Fruit fly (Drosophila melanogaster) whole organism, wandering third instar larva: ENCODE results near the gene UQCR-6.4L.

Experiments used
- Abd-B ChIP-seq: fragments of >200 bp; optimal IDR thresholded peaks from 2 replicates; lab custom pipeline; 2017; ENCODE audit warnings: missing biosample characterization, missing genetic modification characterization
- CG32264 ChIP-seq: fragments of 200-800 bp; sonication (Bioruptor generic); optimal IDR thresholded peaks from 2 replicates; lab custom pipeline; 2016; ENCODE audit warnings: missing biosample characterization, missing genetic modification characterization
- CG9705 ChIP-seq: fragments of 200-800 bp; sonication (Bioruptor generic); optimal IDR thresholded peaks from 2 replicates; lab custom pipeline; 2018; ENCODE audit warnings: missing biosample characterization, mild to moderate bottlenecking, missing genetic modification characterization
- CrebA ChIP-seq: fragments of 200-800 bp; sonication (Bioruptor generic); optimal IDR thresholded peaks from 2 replicates; lab custom pipeline; 2016; ENCODE audit warnings: missing biosample characterization, mild to moderate bottlenecking, missing genetic modification characterization, borderline replicate concordance
- Dfd ChIP-seq: fragments of >200 bp; optimal IDR thresholded peaks from 2 replicates; lab custom pipeline; 2017; ENCODE audit warnings: missing biosample characterization, missing genetic modification characterization
- Dif ChIP-seq: fragments of 200-275, 200-300 bp; sonication (Bioruptor generic); optimal IDR thresholded peaks from 2 replicates; lab custom pipeline; 2018; ENCODE audit warnings: missing biosample characterization, missing genetic modification characterization; ENCODE audit not compliant: partially characterized antibody
- GATAd ChIP-seq: sonication (Bioruptor generic); optimal IDR thresholded peaks from 2 replicates; lab custom pipeline; 2016; ENCODE audit warnings: missing biosample characterization, missing genetic modification characterization
- HLH106 ChIP-seq: fragments of 200-800 bp; optimal IDR thresholded peaks from 3 replicates; lab custom pipeline; 2019; ENCODE audit warnings: missing biosample characterization, mild to moderate bottlenecking, missing genetic modification characterization, moderate library complexity
- Hnf4 ChIP-seq: fragments of 200-800 bp; sonication (Bioruptor generic); optimal IDR thresholded peaks from 2 replicates; lab custom pipeline; 2016; ENCODE audit warnings: missing biosample characterization, mild to moderate bottlenecking, missing genetic modification characterization
- Hr78 ChIP-seq: fragments of >200 bp; optimal IDR thresholded peaks from 2 replicates; lab custom pipeline; 2017; ENCODE audit warnings: missing biosample characterization, missing genetic modification characterization
- Hr83 ChIP-seq: fragments of 200-300 bp; sonication (Bioruptor generic); optimal IDR thresholded peaks from 2 replicates; lab custom pipeline; 2016; ENCODE audit warnings: missing biosample characterization, mild to moderate bottlenecking, missing genetic modification characterization, moderate library complexity; ENCODE audit not compliant: poor library complexity, severe bottlenecking
- Jra ChIP-seq: sonication (Bioruptor generic); optimal IDR thresholded peaks from 2 replicates; lab custom pipeline; 2016; ENCODE audit warnings: missing biosample characterization, missing genetic modification characterization
- Mio ChIP-seq: sonication (Bioruptor generic); optimal IDR thresholded peaks from 2 replicates; lab custom pipeline; 2016; ENCODE audit warnings: missing biosample characterization, missing genetic modification characterization
- Myc ChIP-seq: fragments of >200 bp; optimal IDR thresholded peaks from 2 replicates; lab custom pipeline; 2017
- N ChIP-seq: fragments of >200 bp; optimal IDR thresholded peaks from 2 replicates; lab custom pipeline; 2018; ENCODE audit warnings: missing biosample characterization, missing external identifiers, missing genetic modification characterization
- OdsH ChIP-seq: fragments of 200-800 bp; sonication (Bioruptor generic); optimal IDR thresholded peaks from 2 replicates; lab custom pipeline; 2016; ENCODE audit warnings: missing biosample characterization, mild to moderate bottlenecking, missing genetic modification characterization
- Rel ChIP-seq, 2 experiments: fragments of 200-800 bp; sonication (Bioruptor generic) in 1 of 2; optimal IDR thresholded peaks; 2 replicates in 1 of 2; 3 replicates in 1 of 2; lab custom pipeline; 2016 to 2019; ENCODE audit warnings: mild to moderate bottlenecking in 2 of 2, missing biosample characterization in 2 of 2, missing genetic modification characterization in 2 of 2, moderate library complexity in 1 of 2
- Sp1 ChIP-seq: fragments of 200-800 bp; sonication (Bioruptor generic); optimal IDR thresholded peaks from 3 replicates; lab custom pipeline; 2019; ENCODE audit warnings: missing biosample characterization, mild to moderate bottlenecking, missing genetic modification characterization, moderate library complexity
- Vsx2 ChIP-seq: fragments of 200-300, 225-300 bp; sonication (Bioruptor generic); optimal IDR thresholded peaks from 2 replicates; lab custom pipeline; 2018; ENCODE audit warnings: missing biosample characterization, missing genetic modification characterization; ENCODE audit not compliant: partially characterized antibody
- br ChIP-seq: fragments of 200-800 bp; sonication (Bioruptor generic); optimal IDR thresholded peaks from 2 replicates; lab custom pipeline; 2016; ENCODE audit warnings: missing biosample characterization, missing genetic modification characterization
- brk ChIP-seq: fragments of 200-800 bp; sonication (Bioruptor generic); optimal IDR thresholded peaks from 2 replicates; lab custom pipeline; 2016; ENCODE audit warnings: missing biosample characterization, mild to moderate bottlenecking, missing genetic modification characterization
- dl ChIP-seq, 2 experiments: fragments of 175-275, 200-275 bp in 1 of 2; fragments of 200-275 bp in 1 of 2; sonication (Bioruptor generic); optimal IDR thresholded peaks; lab custom pipeline; 2018; ENCODE audit warnings: mild to moderate bottlenecking in 2 of 2, missing biosample characterization in 2 of 2, missing genetic modification characterization in 2 of 2, moderate library complexity in 2 of 2; ENCODE audit not compliant: partially characterized antibody in 2 of 2, insufficient read depth in 1 of 2
- dmrt93B ChIP-seq: fragments of 200-800 bp; sonication (Bioruptor generic); optimal IDR thresholded peaks from 2 replicates; lab custom pipeline; 2018; ENCODE audit warnings: missing biosample characterization, mild to moderate bottlenecking, missing genetic modification characterization
- dsf ChIP-seq: sonication (Bioruptor generic); optimal IDR thresholded peaks from 2 replicates; lab custom pipeline; 2016; ENCODE audit warnings: missing biosample characterization, missing genetic modification characterization, borderline replicate concordance
- ey ChIP-seq: fragments of 200-800 bp; sonication (Bioruptor generic); optimal IDR thresholded peaks from 2 replicates; lab custom pipeline; 2016; ENCODE audit warnings: missing biosample characterization, missing genetic modification characterization
- foxo ChIP-seq, 2 experiments: fragments of 200-800 bp; sonication (Bioruptor generic); optimal IDR thresholded peaks; 2 replicates in 1 of 2; 3 replicates in 1 of 2; lab custom pipeline; 2016 to 2017; ENCODE audit warnings: missing biosample characterization in 2 of 2, missing genetic modification characterization in 2 of 2
- fru ChIP-seq: fragments of 200-800 bp; sonication (Bioruptor generic); optimal IDR thresholded peaks from 3 replicates; lab custom pipeline; 2016; ENCODE audit warnings: missing biosample characterization, mild to moderate bottlenecking, missing genetic modification characterization
- h ChIP-seq: fragments of 200-800 bp; sonication (Bioruptor generic); optimal IDR thresholded peaks from 3 replicates; lab custom pipeline; 2016; ENCODE audit warnings: missing biosample characterization, mild to moderate bottlenecking, missing genetic modification characterization
- jim ChIP-seq: fragments of 175-275, 200-325 bp; sonication (Bioruptor generic); optimal IDR thresholded peaks from 2 replicates; lab custom pipeline; 2016; ENCODE audit warnings: missing biosample characterization, mild to moderate bottlenecking, missing genetic modification characterization
- lola ChIP-seq: fragments of >200 bp; optimal IDR thresholded peaks from 2 replicates; lab custom pipeline; 2017; ENCODE audit warnings: missing biosample characterization, missing genetic modification characterization
- pan ChIP-seq: fragments of >200 bp; optimal IDR thresholded peaks from 2 replicates; lab custom pipeline; 2017
- psq ChIP-seq: fragments of 200-800 bp; sonication (Bioruptor generic); optimal IDR thresholded peaks from 3 replicates; lab custom pipeline; 2017; ENCODE audit warnings: missing biosample characterization, mild to moderate bottlenecking, missing genetic modification characterization, moderate library complexity
- rgr ChIP-seq: fragments of 200-800 bp; sonication (Bioruptor generic); optimal IDR thresholded peaks from 3 replicates; lab custom pipeline; 2016; ENCODE audit warnings: missing biosample characterization, mild to moderate bottlenecking, missing genetic modification characterization
- sage ChIP-seq: fragments of 200-800 bp; sonication (Bioruptor generic); optimal IDR thresholded peaks from 2 replicates; lab custom pipeline; 2016; ENCODE audit warnings: missing biosample characterization, mild to moderate bottlenecking, missing genetic modification characterization
- sv ChIP-seq: fragments of 200-800 bp; sonication (Bioruptor generic); optimal IDR thresholded peaks from 3 replicates; lab custom pipeline; 2016; ENCODE audit warnings: missing biosample characterization, missing genetic modification characterization
- tai ChIP-seq: sonication (Bioruptor generic); optimal IDR thresholded peaks from 2 replicates; lab custom pipeline; 2016; ENCODE audit warnings: missing biosample characterization, missing genetic modification characterization
- usp ChIP-seq: fragments of >200 bp; optimal IDR thresholded peaks from 2 replicates; lab custom pipeline; 2017; ENCODE audit warnings: missing biosample characterization, missing genetic modification characterization

Gene UQCR-6.4L

DNA sequence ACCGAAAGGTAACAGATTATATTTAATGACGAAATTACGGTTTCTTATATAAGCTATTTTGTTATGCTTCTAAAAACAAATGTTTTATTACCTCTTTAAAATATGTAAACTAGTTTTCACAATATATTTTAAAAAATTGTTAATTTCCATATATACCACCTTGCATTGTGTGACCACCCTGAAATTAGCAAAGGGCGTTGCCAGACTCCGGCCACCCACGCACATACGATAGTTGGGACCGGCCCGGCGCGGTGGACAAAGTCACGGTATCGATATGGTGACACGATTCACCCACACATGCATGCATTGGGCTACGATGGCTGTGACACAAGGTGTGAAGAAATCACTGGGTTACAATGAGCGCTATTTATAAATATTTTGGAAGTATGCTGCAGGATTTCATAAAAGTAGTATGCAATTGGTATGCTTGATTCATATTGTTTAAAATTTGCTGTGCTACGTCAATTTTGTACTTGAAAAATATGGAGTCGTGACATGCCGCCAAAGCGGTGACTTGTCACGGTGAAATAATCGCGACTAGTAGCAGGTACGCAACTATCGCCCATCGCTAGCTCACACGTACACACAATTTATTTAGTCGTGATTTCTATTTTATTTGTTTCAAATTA, 21.6 kb downstream of the UQCR-6.4L start (continued):
- TF ChIP-seq OdsH (peak; percentile 34), Jra (GFP tag; lab: Kevin White, UChicago) (peak; percentile 75), pan (no peak), dl (GFP tag; optimal IDR thresholded peaks at IDR 0.05; lab: Kevin White, UChicago; ENCODE audit: insufficient read depth in 1 of 2, partially characterized antibody in 2 of 2) (no peak), sv (GFP tag; lab: Kevin White, UChicago) (peak; percentile 47), CrebA (GFP tag; lab: Kevin White, UChicago) (no peak), N (no peak), br (GFP tag; lab: Kevin White, UChicago) (peak; percentile 53), Mio (GFP tag; lab: Kevin White, UChicago) (no peak), lola (GFP tag; lab: Kevin White, UChicago) (no peak), h (GFP tag; lab: Kevin White, UChicago) (peak; percentile 71), CG9705 (GFP tag; lab: Kevin White, UChicago) (peak; percentile 18)
- TF ChIP-seq, all 38 proteins: peak for 19

DNA sequence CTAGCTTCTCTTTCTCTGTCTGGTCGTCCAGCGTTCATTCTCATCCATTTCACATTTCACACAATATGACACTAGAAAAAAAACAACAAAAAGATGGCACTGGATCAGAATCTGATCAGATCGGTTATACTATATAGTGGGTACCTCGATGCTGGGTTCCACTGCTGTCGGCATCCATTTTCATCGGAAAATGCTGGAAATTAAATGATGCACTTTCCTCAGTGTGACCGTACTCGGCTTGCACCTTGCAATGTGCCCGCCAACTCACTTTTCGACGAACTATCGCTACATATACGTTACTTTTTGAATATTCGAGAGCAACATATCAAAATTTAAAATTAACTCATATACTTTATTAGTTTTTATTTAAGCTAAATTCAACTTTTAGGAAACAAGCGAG, 24.3 kb downstream of the UQCR-6.4L start, which contains the start of gene tra:
Gene tra (minus strand): TSS at position 191 of the 400 bp plus-strand sequence.
- TF ChIP-seq HLH106 (tag; lab: Kevin White, UChicago) (no peak), Vsx2 (GFP tag; lab: Kevin White, UChicago) (no peak), Mio (GFP tag; lab: Kevin White, UChicago) (no peak), Jra (GFP tag; lab: Kevin White, UChicago) (no peak), Hr83 (GFP tag; lab: Kevin White, UChicago) (no peak), Sp1 (GFP tag; lab: Kevin White, UChicago) (no peak), Hr78 (GFP tag; lab: Kevin White, UChicago) (no peak), dmrt93B (GFP tag; lab: Kevin White, UChicago) (no peak), h (GFP tag; lab: Kevin White, UChicago) (no peak), dl (GFP tag; optimal IDR thresholded peaks at IDR 0.05; lab: Kevin White, UChicago; ENCODE audit: insufficient read depth in 1 of 2, partially characterized antibody in 2 of 2) (no peak), sv (GFP tag; lab: Kevin White, UChicago) (no peak), N (no peak), brk (GFP tag; lab: Kevin White, UChicago) (no peak), usp (GFP tag; lab: Kevin White, UChicago) (no peak), CrebA (GFP tag; lab: Kevin White, UChicago) (no peak), Hnf4 (GFP tag; lab: Kevin White, UChicago) (no peak), Abd-B (GFP tag; lab: Kevin White, UChicago) (no peak), ey (no peak), CG9705 (GFP tag; lab: Kevin White, UChicago) (no peak), tai (GFP tag; lab: Kevin White, UChicago) (no peak)

DNA sequence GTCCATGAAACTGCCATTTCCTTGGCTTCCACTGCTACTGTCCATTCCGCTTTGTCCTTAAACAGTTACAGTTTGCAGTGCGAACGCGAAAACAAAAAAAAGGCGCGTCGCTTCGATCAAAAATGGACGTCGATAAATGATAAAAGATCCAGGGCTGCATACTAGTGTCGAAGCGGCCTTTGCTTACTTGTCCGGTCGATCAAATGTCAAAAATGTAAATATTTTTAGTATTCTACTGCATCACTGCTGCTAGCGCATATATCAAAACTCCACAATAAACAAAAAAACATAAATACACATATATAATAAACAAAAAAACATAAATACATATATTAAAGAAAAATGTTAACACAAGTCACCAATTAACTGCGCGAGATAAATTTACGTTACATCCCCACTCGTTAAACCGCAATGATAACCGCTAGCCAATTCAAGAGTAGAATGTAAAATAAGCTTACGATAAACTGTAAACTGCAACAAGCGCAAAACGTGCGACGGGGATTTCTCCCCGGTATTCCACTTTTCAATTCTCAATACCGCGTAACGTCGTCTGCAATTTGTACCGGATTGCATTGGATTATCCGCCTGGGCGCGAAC, 28.5 kb downstream of the UQCR-6.4L start, which contains the start of the genes spd-2 and Apl:
Gene spd-2 (minus strand): TSS at position 93 of the 597 bp plus-strand sequence.
Gene Apl (plus strand): TSS at position 260 of the 597 bp plus-strand sequence.
- TF ChIP-seq fru (GFP tag; lab: Kevin White, UChicago), result no peak
- no peak for TF ChIP-seq usp (GFP tag; lab: Kevin White, UChicago)
- TF ChIP-seq Myc (lab: Kevin White, UChicago), result peak; percentile 0
- TF ChIP-seq dsf (GFP tag; lab: Kevin White, UChicago), result no peak
- TF ChIP-seq sage (GFP tag; lab: Kevin White, UChicago), result no peak
- TF ChIP-seq Rel (GFP tag; optimal IDR thresholded peaks at IDR 0.05; lab: Kevin White, UChicago), result no peak
- TF ChIP-seq Rel (tag; optimal IDR thresholded peaks at IDR 0.05; lab: Kevin White, UChicago), result peak; percentile 65
- no peak for TF ChIP-seq foxo (GFP tag; optimal IDR thresholded peaks at IDR 0.05; lab: Kevin White, UChicago)
- TF ChIP-seq, all 38 proteins: peak for 2

DNA sequence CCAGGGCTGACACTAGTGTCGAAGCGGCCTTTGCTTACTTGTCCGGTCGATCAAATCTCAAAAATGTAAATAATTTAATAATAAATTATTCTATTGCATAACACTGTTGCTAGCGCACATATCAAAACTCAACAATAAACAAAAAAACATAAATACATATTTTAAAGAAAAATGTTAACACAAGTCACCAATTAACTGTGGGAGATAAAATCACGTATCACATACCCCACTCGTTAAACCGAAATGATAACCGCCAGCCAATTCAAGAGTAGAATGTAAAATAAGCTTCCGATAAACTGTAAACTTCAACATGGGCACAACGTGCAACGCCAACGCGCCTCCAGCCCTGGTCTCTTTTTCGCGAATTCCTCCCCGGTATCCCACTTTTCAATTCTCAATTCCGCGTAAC, 36.2 kb downstream of the UQCR-6.4L start, which contains the start of gene Arts:
Gene Arts (plus strand): TSS at position 116 of the 409 bp plus-strand sequence.
- TF ChIP-seq br (GFP tag; lab: Kevin White, UChicago) (peak; percentile 27), ey (no peak), Vsx2 (GFP tag; lab: Kevin White, UChicago) (no peak), rgr (GFP tag; lab: Kevin White, UChicago) (peak; percentile 31), Rel (GFP tag; optimal IDR thresholded peaks at IDR 0.05; lab: Kevin White, UChicago) (no peak), Rel (tag; optimal IDR thresholded peaks at IDR 0.05; lab: Kevin White, UChicago) (peak; percentile 32), dl (GFP tag; optimal IDR thresholded peaks at IDR 0.05; lab: Kevin White, UChicago; ENCODE audit: insufficient read depth in 1 of 2, partially characterized antibody in 2 of 2) (no peak), CG32264 (GFP tag; lab: Kevin White, UChicago) (no peak), HLH106 (tag; lab: Kevin White, UChicago) (peak; percentile 53), tai (GFP tag; lab: Kevin White, UChicago) (no peak), Dif (no peak), dmrt93B (GFP tag; lab: Kevin White, UChicago) (no peak), Dfd (GFP tag; lab: Kevin White, UChicago) (no peak), Jra (GFP tag; lab: Kevin White, UChicago) (peak; percentile 10), brk (GFP tag; lab: Kevin White, UChicago) (peak; percentile 10), h (GFP tag; lab: Kevin White, UChicago) (peak; percentile 46), Mio (GFP tag; lab: Kevin White, UChicago) (no peak), lola (GFP tag; lab: Kevin White, UChicago) (no peak), Myc (lab: Kevin White, UChicago) (peak; percentile 43), GATAd (no peak), foxo (GFP tag; optimal IDR thresholded peaks at IDR 0.05; lab: Kevin White, UChicago) (peak in 1 of 2 experiments; percentile 52), psq (GFP tag; lab: Kevin White, UChicago) (peak; percentile 14), Hnf4 (GFP tag; lab: Kevin White, UChicago) (peak; percentile 1), jim (GFP tag; lab: Kevin White, UChicago) (no peak), dsf (GFP tag; lab: Kevin White, UChicago) (no peak)
